Worm (Caenorhabditis elegans): ENCODE results near the gene C39H7.4.
A peak's percentile ranks its signal among the peaks of the same experiment; 100 is the strongest.

C39H7.4 gene

DNA sequence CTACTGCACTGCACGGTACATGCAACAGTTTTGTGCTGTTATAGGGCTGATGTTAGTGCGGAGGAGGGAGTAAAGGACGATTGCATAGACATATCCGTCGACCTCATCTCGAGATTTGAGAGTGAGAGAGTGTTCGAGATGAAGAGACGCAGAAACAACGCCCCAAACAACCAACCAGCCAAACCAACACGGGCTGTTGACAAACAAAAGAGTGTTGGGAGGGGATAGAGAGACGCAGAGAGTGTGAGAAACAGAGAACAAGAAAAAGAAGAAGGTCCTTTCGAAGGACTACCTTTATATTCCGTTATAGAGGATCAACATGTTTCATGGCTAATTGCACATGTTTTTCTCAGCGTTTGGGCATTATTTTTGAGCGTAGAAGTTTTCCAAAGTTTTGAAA is 14.1 kb downstream of the C39H7.4 start (continued):
- no peak for TF ChIP-seq pqm-1 (tag; optimal IDR thresholded peaks at IDR 0.05)
- no peak for TF ChIP-seq lin-13 (GFP tag; optimal IDR thresholded peaks at IDR 0.05)
- peak; percentile 78 for TF ChIP-seq nhr-85 (tag)
- TF ChIP-seq mef-2 (tag; optimal IDR thresholded peaks at IDR 0.05) = no peak
- no peak for TF ChIP-seq Y116A8C.19 (tag; optimal IDR thresholded peaks at IDR 0.05; ENCODE audit: borderline replicate concordance)
- no peak for TF ChIP-seq ceh-88 (GFP tag; IDR thresholded peaks at IDR 0.05)
- peak in 1 of 3 experiments; percentile 3 for TF ChIP-seq dpl-1 (GFP tag; optimal IDR thresholded peaks at IDR 0.05)
- TF ChIP-seq blmp-1 (tag; optimal IDR thresholded peaks at IDR 0.05) = no peak
- peak; percentile 31 for TF ChIP-seq mep-1 (tag; optimal IDR thresholded peaks at IDR 0.05)
- TF ChIP-seq nhr-12 (tag; optimal IDR thresholded peaks at IDR 0.05) = no peak
- TF ChIP-seq ces-1 (GFP tag; optimal IDR thresholded peaks at IDR 0.05) = no peak
- no peak for TF ChIP-seq fkh-10 (GFP tag; optimal IDR thresholded peaks at IDR 0.05)
- TF ChIP-seq unc-62 (GFP tag; optimal IDR thresholded peaks at IDR 0.05) = no peak
- no peak for TF ChIP-seq sptf-1 (tag; optimal IDR thresholded peaks at IDR 0.05)
- TF ChIP-seq jun-1 (tag; optimal IDR thresholded peaks at IDR 0.05) = no peak
- no peak for TF ChIP-seq nhr-90 (tag; optimal IDR thresholded peaks at IDR 0.05; ENCODE audit: poor library complexity)
- TF ChIP-seq elt-3 (tag; optimal IDR thresholded peaks at IDR 0.05) = no peak
- TF ChIP-seq egl-13 (tag; optimal IDR thresholded peaks at IDR 0.05) = no peak
- TF ChIP-seq mab-9 (GFP tag; IDR thresholded peaks at IDR 0.05) = no peak
- no peak for TF ChIP-seq nhr-11 (tag; optimal IDR thresholded peaks at IDR 0.05)
- TF ChIP-seq aha-1 (tag; optimal IDR thresholded peaks at IDR 0.05) = no peak
- peak in 1 of 2 experiments; percentile 40 for TF ChIP-seq lsy-2 (tag; optimal IDR thresholded peaks at IDR 0.05)
- TF ChIP-seq unc-98 (GFP tag; IDR thresholded peaks at IDR 0.05) = no peak
- TF ChIP-seq isw-1 (GFP tag; IDR thresholded peaks at IDR 0.05) = no peak
- TF ChIP-seq nhr-76 (tag; optimal IDR thresholded peaks at IDR 0.05) = no peak
- TF ChIP-seq nhr-84 (tag; optimal IDR thresholded peaks at IDR 0.05) = no peak
- TF ChIP-seq zip-4 (GFP tag; optimal IDR thresholded peaks at IDR 0.05) = no peak
- TF ChIP-seq skn-1 (tag; optimal IDR thresholded peaks at IDR 0.05) = no peak
- TF ChIP-seq fos-1 (tag; optimal IDR thresholded peaks at IDR 0.05) = no peak
- peak; percentile 31 for TF ChIP-seq dsc-1 (tag; optimal IDR thresholded peaks at IDR 0.05)
- TF ChIP-seq pag-3 (tag; optimal IDR thresholded peaks at IDR 0.05; ENCODE audit: borderline replicate concordance, insufficient read depth) = no peak
- no peak for TF ChIP-seq tlp-1 (tag; optimal IDR thresholded peaks at IDR 0.05)
- no peak for TF ChIP-seq sox-4 (tag; optimal IDR thresholded peaks at IDR 0.05)
- no peak for TF ChIP-seq fkh-4 (tag; optimal IDR thresholded peaks at IDR 0.05; ENCODE audit: borderline replicate concordance)

DNA sequence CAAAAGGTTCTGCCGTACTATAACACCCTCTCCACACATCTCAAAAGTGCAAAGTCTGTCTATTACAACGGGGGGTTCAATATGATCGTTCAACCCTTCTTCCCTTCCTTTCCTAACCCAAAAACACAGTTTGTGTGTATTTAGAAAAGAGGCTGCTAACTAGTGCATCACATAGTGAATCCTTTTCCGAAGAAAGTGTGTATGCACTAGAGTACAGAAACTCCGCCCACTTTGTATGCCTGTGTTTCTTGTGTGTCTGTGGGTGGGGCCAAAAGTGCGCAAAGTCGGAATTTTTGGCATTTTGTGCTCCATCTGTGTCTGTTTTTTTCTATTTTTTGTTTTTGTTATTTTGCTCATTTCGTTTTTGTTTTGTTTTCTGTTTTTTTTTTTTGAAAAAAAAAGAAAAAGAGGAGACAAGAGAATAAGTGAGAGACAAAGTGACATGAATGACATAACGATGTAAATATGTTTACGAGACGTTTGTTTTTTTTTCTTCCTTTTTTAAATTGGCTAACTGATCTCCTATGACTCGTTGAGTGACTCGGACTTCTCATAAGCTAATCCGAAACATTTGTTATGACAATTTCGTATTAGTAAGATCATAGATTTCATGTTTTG is 15.8 kb downstream of the C39H7.4 start:
- TF ChIP-seq blmp-1 (tag; optimal IDR thresholded peaks at IDR 0.05) (peak; percentile 57), nhr-71 (tag; optimal IDR thresholded peaks at IDR 0.05) (no peak), tlp-1 (tag; optimal IDR thresholded peaks at IDR 0.05) (no peak), ama-1 (optimal IDR thresholded peaks at IDR 0.05) (no peak), ceh-88 (GFP tag; IDR thresholded peaks at IDR 0.05) (no peak), mep-1 (tag; optimal IDR thresholded peaks at IDR 0.05) (peak; percentile 14), snpc-4 (tag; optimal IDR thresholded peaks at IDR 0.05) (no peak), lin-14 (GFP tag; optimal IDR thresholded peaks at IDR 0.05) (peak; percentile 28), hlh-17 (GFP tag; optimal IDR thresholded peaks at IDR 0.05; ENCODE audit: borderline replicate concordance) (no peak), irx-1 (tag; optimal IDR thresholded peaks at IDR 0.05) (no peak), unc-86 (tag; optimal IDR thresholded peaks at IDR 0.05) (no peak), fkh-8 (tag; optimal IDR thresholded peaks at IDR 0.05) (no peak), pax-3 (tag; optimal IDR thresholded peaks at IDR 0.05) (no peak), grh-1 (GFP tag; IDR thresholded peaks at IDR 0.05) (no peak), nhr-77 (tag; optimal IDR thresholded peaks at IDR 0.05) (peak; percentile 17), sox-4 (tag; optimal IDR thresholded peaks at IDR 0.05) (no peak), tbx-2 (tag; optimal IDR thresholded peaks at IDR 0.05) (no peak), alr-1 (tag; optimal IDR thresholded peaks at IDR 0.05; ENCODE audit: borderline replicate concordance) (no peak), zip-4 (GFP tag; optimal IDR thresholded peaks at IDR 0.05) (no peak), lsy-2 (tag; optimal IDR thresholded peaks at IDR 0.05) (no peak), nhr-11 (tag; optimal IDR thresholded peaks at IDR 0.05) (no peak), mef-2 (tag; optimal IDR thresholded peaks at IDR 0.05) (no peak), ceh-90 (tag; optimal IDR thresholded peaks at IDR 0.05) (no peak), C16A3.4 (tag; optimal IDR thresholded peaks at IDR 0.05) (no peak), unc-62 (GFP tag; optimal IDR thresholded peaks at IDR 0.05) (no peak), dpl-1 (GFP tag; optimal IDR thresholded peaks at IDR 0.05) (no peak), nhr-85 (tag) (no peak), efl-3 (GFP tag; optimal IDR thresholded peaks at IDR 0.05) (no peak), nhr-20 (tag; optimal IDR thresholded peaks at IDR 0.05) (no peak), elt-2 (tag; optimal IDR thresholded peaks at IDR 0.05) (no peak)
